Fruit fly (Drosophila melanogaster): Measurements from ENCODE around the gene Pex7.

Gene Pex7

dm6 chr3L:8672199-8673059 is 25.5 kb downstream of the Pex7 start:
- TF ChIP-seq h (optimal IDR thresholded peaks at IDR 0.05) = no peak
- no peak for TF ChIP-seq ttk (optimal IDR thresholded peaks at IDR 0.05)
- TF ChIP-seq psq (optimal IDR thresholded peaks at IDR 0.05) = no peak
- TF ChIP-seq Sin3A (optimal IDR thresholded peaks at IDR 0.05) = no peak
- TF ChIP-seq insv (optimal IDR thresholded peaks at IDR 0.05) = no peak
- TF ChIP-seq Myc (optimal IDR thresholded peaks at IDR 0.05) = no peak

- no peak for TF ChIP-seq h (optimal IDR thresholded peaks at IDR 0.05)
- TF ChIP-seq psq (optimal IDR thresholded peaks at IDR 0.05) = no peak
- TF ChIP-seq insv (optimal IDR thresholded peaks at IDR 0.05) = no peak
Measured at dm6 chr3L:8673377-8674000, 26.5 kb downstream of the Pex7 start.

dm6 chr3L:8675029-8675544 is 28.1 kb downstream of the Pex7 start:
- no peak for TF ChIP-seq ttk (optimal IDR thresholded peaks at IDR 0.05)
- no peak for TF ChIP-seq h (optimal IDR thresholded peaks at IDR 0.05)
- no peak for TF ChIP-seq Sin3A (optimal IDR thresholded peaks at IDR 0.05)
- no peak for TF ChIP-seq Myc (optimal IDR thresholded peaks at IDR 0.05)
- TF ChIP-seq insv (optimal IDR thresholded peaks at IDR 0.05) = no peak
- TF ChIP-seq psq (optimal IDR thresholded peaks at IDR 0.05) = no peak

- TF ChIP-seq ttk (optimal IDR thresholded peaks at IDR 0.05) = no peak
- no peak for TF ChIP-seq Myc (optimal IDR thresholded peaks at IDR 0.05)
- TF ChIP-seq insv (optimal IDR thresholded peaks at IDR 0.05) = no peak
Measured at dm6 chr3L:8675545-8676084, 28.7 kb downstream of the Pex7 start, which contains the start of gene hry. Gene hry (plus strand): TSS chr3L:8675759.

dm6 chr3L:8676500-8676899 is 29.6 kb downstream of the Pex7 start:
- TF ChIP-seq Sin3A (optimal IDR thresholded peaks at IDR 0.05) (no peak), insv (optimal IDR thresholded peaks at IDR 0.05) (no peak), ttk (optimal IDR thresholded peaks at IDR 0.05) (no peak), psq (optimal IDR thresholded peaks at IDR 0.05) (no peak), h (optimal IDR thresholded peaks at IDR 0.05) (no peak), Myc (optimal IDR thresholded peaks at IDR 0.05) (no peak)

DNA sequence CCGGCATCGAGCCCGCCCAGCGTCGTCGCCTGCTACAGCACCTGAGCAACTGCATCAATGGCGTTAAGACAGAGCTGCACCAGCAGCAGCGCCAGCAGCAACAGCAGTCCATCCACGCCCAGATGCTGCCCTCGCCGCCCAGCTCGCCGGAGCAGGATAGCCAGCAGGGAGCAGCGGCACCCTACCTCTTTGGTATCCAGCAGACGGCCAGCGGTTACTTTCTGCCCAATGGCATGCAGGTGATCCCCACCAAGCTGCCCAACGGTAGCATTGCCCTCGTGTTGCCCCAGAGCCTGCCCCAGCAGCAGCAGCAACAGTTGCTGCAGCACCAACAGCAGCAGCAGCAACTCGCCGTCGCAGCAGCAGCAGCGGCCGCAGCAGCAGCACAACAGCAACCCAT is 30.8 kb downstream of the Pex7 start:
- TF ChIP-seq Myc (optimal IDR thresholded peaks at IDR 0.05) = no peak
- no peak for TF ChIP-seq h (optimal IDR thresholded peaks at IDR 0.05)
- no peak for TF ChIP-seq Sin3A (optimal IDR thresholded peaks at IDR 0.05)
- TF ChIP-seq ttk (optimal IDR thresholded peaks at IDR 0.05) = peak; percentile 91

- TF ChIP-seq Sin3A (optimal IDR thresholded peaks at IDR 0.05) (no peak), h (optimal IDR thresholded peaks at IDR 0.05) (no peak), ttk (optimal IDR thresholded peaks at IDR 0.05) (no peak), Myc (optimal IDR thresholded peaks at IDR 0.05) (no peak), insv (optimal IDR thresholded peaks at IDR 0.05) (no peak), psq (optimal IDR thresholded peaks at IDR 0.05) (no peak)
Measured at dm6 chr3L:8680353-8680752, 33.4 kb downstream of the Pex7 start.

DNA sequence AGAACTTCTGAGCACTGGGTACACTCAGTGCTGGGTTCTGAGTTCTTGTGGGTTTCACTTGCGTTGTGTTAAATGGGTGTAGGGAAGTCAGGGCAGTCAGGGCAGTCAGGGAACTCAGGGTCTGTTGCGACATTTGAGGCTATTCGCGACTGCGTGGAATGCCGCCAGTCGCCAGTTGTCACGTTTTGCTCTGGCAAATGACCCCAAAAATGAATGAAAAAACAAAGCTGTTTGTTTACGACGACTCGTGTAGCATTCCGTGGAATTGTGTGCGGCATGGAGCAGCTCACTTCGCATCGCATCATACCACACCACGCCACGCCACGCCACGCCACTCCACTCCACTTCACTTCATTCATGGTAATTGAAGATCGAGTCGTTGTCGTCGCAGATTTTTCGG is 34.3 kb downstream of the Pex7 start:
- TF ChIP-seq Sin3A (optimal IDR thresholded peaks at IDR 0.05) (no peak), psq (optimal IDR thresholded peaks at IDR 0.05) (no peak)

DNA sequence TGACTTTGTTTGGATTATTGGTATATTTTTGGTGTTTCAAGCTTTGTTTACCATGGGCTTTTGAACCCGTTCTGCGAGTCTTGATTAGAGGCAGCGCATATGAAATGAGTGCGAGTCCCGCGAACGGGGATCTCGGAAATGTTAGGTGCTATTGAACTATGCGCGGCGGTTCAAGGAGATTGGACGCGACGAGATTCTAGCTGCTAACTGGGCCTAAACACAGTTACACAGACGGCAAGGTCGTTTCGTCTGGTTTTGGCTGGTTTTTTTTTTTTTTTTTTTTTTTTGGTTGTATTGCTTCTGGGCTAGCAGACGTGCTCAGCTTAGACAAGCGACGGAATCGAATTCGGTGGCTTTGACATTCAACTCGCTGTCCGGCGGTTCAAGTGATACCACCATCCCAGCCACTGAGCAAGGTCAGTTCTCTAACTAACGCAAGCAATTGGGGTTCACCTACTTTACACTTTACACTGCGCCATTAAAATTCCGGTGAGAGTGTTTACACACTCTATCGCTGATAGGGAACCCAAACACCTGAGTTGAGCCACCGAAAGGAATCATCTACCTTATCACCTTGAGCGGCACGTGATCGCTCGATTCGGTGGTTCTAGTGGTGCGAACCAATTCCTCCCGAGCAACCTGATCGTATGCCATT is 35.1 kb downstream of the Pex7 start:
- no peak for TF ChIP-seq ttk (optimal IDR thresholded peaks at IDR 0.05)

DNA sequence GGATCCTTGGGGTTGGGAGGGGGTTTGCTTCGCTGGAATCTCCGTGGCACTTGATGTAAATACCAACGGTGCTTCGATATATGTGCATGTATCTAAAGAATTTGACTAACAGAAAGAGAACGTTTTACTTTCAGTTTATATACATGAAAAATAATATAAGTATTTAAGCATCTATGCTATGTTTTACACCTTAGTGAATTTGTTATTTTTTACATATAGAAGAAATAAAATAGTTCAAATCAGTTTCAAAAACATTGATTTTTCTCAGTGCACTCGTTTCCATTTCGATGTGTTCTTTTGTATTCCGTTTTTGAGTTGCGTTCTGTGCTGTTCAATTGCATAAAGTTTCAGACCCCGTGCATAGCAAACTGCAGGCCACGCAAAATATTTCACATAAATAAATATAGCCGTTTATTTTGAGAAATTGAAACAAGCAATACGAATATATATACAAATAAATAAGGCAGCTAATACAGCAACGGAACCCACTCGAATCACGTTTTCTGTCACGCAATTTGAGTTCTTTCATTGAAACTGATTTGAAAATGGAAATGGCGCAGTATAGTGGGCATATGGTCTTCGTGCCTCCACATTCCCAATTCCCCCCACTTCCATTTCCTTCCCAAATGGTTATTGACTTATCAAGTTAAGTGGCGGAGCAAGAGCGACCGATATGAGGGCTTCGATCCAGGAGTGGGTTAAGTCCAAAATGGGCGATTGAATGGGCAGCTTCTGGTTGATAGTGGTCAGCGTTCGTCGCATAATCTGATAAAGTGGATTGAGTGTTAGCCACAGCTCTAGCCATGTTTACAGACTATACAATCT is 35.8 kb downstream of the Pex7 start:
- no peak for TF ChIP-seq insv (optimal IDR thresholded peaks at IDR 0.05)
- TF ChIP-seq ttk (optimal IDR thresholded peaks at IDR 0.05) = no peak
- no peak for TF ChIP-seq h (optimal IDR thresholded peaks at IDR 0.05)
- TF ChIP-seq Sin3A (optimal IDR thresholded peaks at IDR 0.05) = no peak
- no peak for TF ChIP-seq psq (optimal IDR thresholded peaks at IDR 0.05)
- TF ChIP-seq Myc (optimal IDR thresholded peaks at IDR 0.05) = no peak

- no peak for TF ChIP-seq h (optimal IDR thresholded peaks at IDR 0.05)
- TF ChIP-seq ttk (optimal IDR thresholded peaks at IDR 0.05) = no peak
- TF ChIP-seq Sin3A (optimal IDR thresholded peaks at IDR 0.05) = no peak
- TF ChIP-seq insv (optimal IDR thresholded peaks at IDR 0.05) = no peak
- TF ChIP-seq psq (optimal IDR thresholded peaks at IDR 0.05) = no peak
- TF ChIP-seq Myc (optimal IDR thresholded peaks at IDR 0.05) = no peak
Measured at dm6 chr3L:8683773-8684172, 36.8 kb downstream of the Pex7 start.
